Fruit fly (Drosophila melanogaster): ENCODE measurements around the gene CG31142.

The CG31142 gene

dm6 chr3R:23962781-23963222 is 33.8 kb downstream of the CG31142 start, which contains the start of gene CG31140 (continued):
- TF ChIP-seq mld (GFP tag; IDR thresholded peaks at IDR 0.05; ENCODE audit: partially characterized antibody) (no peak), psq (GFP tag; optimal IDR thresholded peaks at IDR 0.05) (no peak), otp (GFP tag; IDR thresholded peaks at IDR 0.05) (0 out of 3 replicates have a peak, but pooled peaks have one; percentile 21), btn (GFP tag; optimal IDR thresholded peaks at IDR 0.05) (no peak), CG30431 (GFP tag; optimal IDR thresholded peaks at IDR 0.05) (no peak), GATAe (GFP tag; conservative IDR thresholded peaks at IDR 0.05) (no peak), CG33557 (GFP tag; optimal IDR thresholded peaks at IDR 0.05) (no peak), CG7839 (tag; optimal IDR thresholded peaks at IDR 0.05) (no peak), Doc3 (GFP tag; IDR thresholded peaks at IDR 0.05; ENCODE audit: partially characterized antibody) (peak; percentile 30; the same call in 1 of the 3 replicates), CG8944 (GFP tag; optimal IDR thresholded peaks at IDR 0.05) (no peak), CG17802 (tag; optimal IDR thresholded peaks at IDR 0.05) (no peak), gcm2 (GFP tag; optimal IDR thresholded peaks at IDR 0.05) (no peak), CG12744 (GFP tag; optimal IDR thresholded peaks at IDR 0.05) (no peak), CG10274 (GFP tag; optimal IDR thresholded peaks at IDR 0.05) (no peak), Optix (GFP tag; IDR thresholded peaks at IDR 0.05) (no peak), caup (GFP tag; optimal IDR thresholded peaks at IDR 0.05; ENCODE audit: severe bottlenecking) (no peak), CG1602 (GFP tag; optimal IDR thresholded peaks at IDR 0.05) (no peak), CG14860 (GFP tag; IDR thresholded peaks at IDR 0.05; ENCODE audit: partially characterized antibody) (no peak), org-1 (GFP tag; optimal IDR thresholded peaks at IDR 0.05) (no peak), CG31365 (tag; optimal IDR thresholded peaks at IDR 0.05) (no peak), CG15696 (tag; optimal IDR thresholded peaks at IDR 0.05) (no peak), gt (GFP tag; IDR thresholded peaks at IDR 0.05) (no peak), CG14965 (GFP tag; optimal IDR thresholded peaks at IDR 0.05; ENCODE audit: borderline replicate concordance) (no peak), CG15011 (GFP tag; optimal IDR thresholded peaks at IDR 0.05) (no peak), CG6813 (GFP tag; optimal IDR thresholded peaks at IDR 0.05) (peak; percentile 11), CG33213 (GFP tag; optimal IDR thresholded peaks at IDR 0.05) (no peak), eyg (GFP tag; optimal IDR thresholded peaks at IDR 0.05) (no peak), CG13123 (GFP tag; optimal IDR thresholded peaks at IDR 0.05) (no peak), az2 (GFP tag; optimal IDR thresholded peaks at IDR 0.05) (no peak), Ssrp (tag; optimal IDR thresholded peaks at IDR 0.05) (no peak), lbe (GFP tag; optimal IDR thresholded peaks at IDR 0.05) (no peak), Oaz (GFP tag; IDR thresholded peaks at IDR 0.05) (no peak), insv (GFP tag; optimal IDR thresholded peaks at IDR 0.05) (no peak), CG1647 (GFP tag; optimal IDR thresholded peaks at IDR 0.05) (no peak), NFAT (GFP tag; IDR thresholded peaks at IDR 0.05) (no peak), CG13775 (GFP tag; optimal IDR thresholded peaks at IDR 0.05) (no peak), pros (GFP tag; optimal IDR thresholded peaks at IDR 0.05) (no peak), Dfd (GFP tag; optimal IDR thresholded peaks at IDR 0.05) (no peak), CG32532 (GFP tag; IDR thresholded peaks at IDR 0.05) (peak; percentile 57; the same call in 1 of the 2 replicates), CG17359 (tag; optimal IDR thresholded peaks at IDR 0.05) (no peak), CG4707 (GFP tag; optimal IDR thresholded peaks at IDR 0.05) (no peak), corto (GFP tag; optimal IDR thresholded peaks at IDR 0.05) (no peak), fu2 (GFP tag; optimal IDR thresholded peaks at IDR 0.05) (no peak), Dll (GFP tag; IDR thresholded peaks at IDR 0.05; ENCODE audit: partially characterized antibody) (no peak), nau (GFP tag; optimal IDR thresholded peaks at IDR 0.05) (peak; percentile 3), CG2202 (tag; optimal IDR thresholded peaks at IDR 0.05) (no peak), stwl (tag; optimal IDR thresholded peaks at IDR 0.05) (peak; percentile 34), CG15514 (GFP tag; optimal IDR thresholded peaks at IDR 0.05) (no peak), Rx (GFP tag; IDR thresholded peaks at IDR 0.05) (no peak), her (GFP tag; optimal IDR thresholded peaks at IDR 0.05) (no peak), fru (optimal IDR thresholded peaks at IDR 0.05) (no peak)

Data from whole organism, embryonic.